Worm (Caenorhabditis elegans) whole organism, late embryonic: ENCODE results near the gene T28A11.25.

Experiments used
- C38D4.7 ChIP-seq: fragments of 200-800 bp; sonication (Bioruptor generic); optimal IDR thresholded peaks from 2 replicates; lab custom pipeline; 2018; ENCODE audit warnings: mild to moderate bottlenecking, missing genetic modification characterization, moderate library complexity, missing compliant biosample characterization
- K02D7.2 ChIP-seq: sonication (generic microtip); optimal IDR thresholded peaks from 2 replicates; lab custom pipeline; 2017; ENCODE audit warnings: mild to moderate bottlenecking, missing genetic modification characterization, missing compliant biosample characterization
- K09A11.1 ChIP-seq: sonication (generic microtip); optimal IDR thresholded peaks from 2 replicates; lab custom pipeline; 2017; ENCODE audit warnings: antibody characterized with exemption, mild to moderate bottlenecking, missing genetic modification characterization, missing compliant biosample characterization; ENCODE audit not compliant: insufficient read depth
- Y22D7AL.16 ChIP-seq: sonication (generic microtip); optimal IDR thresholded peaks from 2 replicates; lab custom pipeline; 2016; ENCODE audit warnings: missing genetic modification characterization, missing compliant biosample characterization
- ahr-1 ChIP-seq: sonication (generic microtip); optimal IDR thresholded peaks from 2 replicates; lab custom pipeline; 2016; ENCODE audit warnings: missing genetic modification characterization, missing compliant biosample characterization
- ama-1 ChIP-seq: fragments of 150-350 bp; optimal IDR thresholded peaks from 2 replicates; lab custom pipeline; 2014
- ceh-14 ChIP-seq: sonication (generic microtip); optimal IDR thresholded peaks from 2 replicates; lab custom pipeline; 2016; ENCODE audit warnings: missing genotype, missing genetic modification characterization, missing compliant biosample characterization
- ceh-18 ChIP-seq: sonication (generic microtip); optimal IDR thresholded peaks from 2 replicates; lab custom pipeline; 2016; ENCODE audit warnings: missing genetic modification characterization, missing compliant biosample characterization
- ceh-2 ChIP-seq: sonication (generic microtip); optimal IDR thresholded peaks from 2 replicates; lab custom pipeline; 2016; ENCODE audit warnings: missing genotype, missing genetic modification characterization, missing compliant biosample characterization
- ceh-22 ChIP-seq: sonication (generic microtip); optimal IDR thresholded peaks from 2 replicates; lab custom pipeline; 2017; ENCODE audit warnings: missing biosample characterization, missing genetic modification characterization
- ceh-24 ChIP-seq: sonication (generic microtip); optimal IDR thresholded peaks from 2 replicates; lab custom pipeline; 2016; ENCODE audit warnings: mild to moderate bottlenecking, missing genetic modification characterization, missing compliant biosample characterization
- ceh-30 ChIP-seq: fragments of 150-350 bp; optimal IDR thresholded peaks from 2 replicates; lab custom pipeline; 2014; ENCODE audit warnings: missing biosample characterization, missing genetic modification characterization
- ceh-34 ChIP-seq: sonication (generic microtip); optimal IDR thresholded peaks from 2 replicates; lab custom pipeline; 2016; ENCODE audit warnings: mild to moderate bottlenecking, missing genetic modification characterization, missing compliant biosample characterization
- ceh-6 ChIP-seq: fragments of 200-800 bp; sonication (Bioruptor generic); optimal IDR thresholded peaks from 2 replicates; lab custom pipeline; 2018; ENCODE audit warnings: mild to moderate bottlenecking, missing genetic modification characterization, missing compliant biosample characterization
- che-1 ChIP-seq: sonication (generic microtip); optimal IDR thresholded peaks from 2 replicates; lab custom pipeline; 2016; ENCODE audit warnings: mild to moderate bottlenecking, missing genetic modification characterization, missing compliant biosample characterization
- dmd-4 ChIP-seq: sonication (generic microtip); optimal IDR thresholded peaks from 2 replicates; lab custom pipeline; 2016; ENCODE audit warnings: borderline replicate concordance, missing genetic modification characterization, missing compliant biosample characterization
- dve-1 ChIP-seq: sonication (generic microtip); optimal IDR thresholded peaks from 2 replicates; lab custom pipeline; 2017; ENCODE audit warnings: antibody characterized with exemption, mild to moderate bottlenecking, missing genetic modification characterization, missing compliant biosample characterization
- elt-2 ChIP-seq: sonication (generic microtip); optimal IDR thresholded peaks from 2 replicates; lab custom pipeline; 2016; ENCODE audit warnings: missing genetic modification reagents, missing genetic modification characterization, missing compliant biosample characterization
- elt-4 ChIP-seq: sonication (generic microtip); optimal IDR thresholded peaks from 2 replicates; lab custom pipeline; 2016; ENCODE audit warnings: missing genetic modification characterization, missing compliant biosample characterization
- ets-4 ChIP-seq: sonication (generic microtip); optimal IDR thresholded peaks from 2 replicates; lab custom pipeline; 2016; ENCODE audit warnings: missing genetic modification characterization, missing compliant biosample characterization
- hlh-6 ChIP-seq: sonication (generic microtip); optimal IDR thresholded peaks from 2 replicates; lab custom pipeline; 2016; ENCODE audit warnings: missing genotype, missing genetic modification characterization, missing compliant biosample characterization
- lim-6 ChIP-seq: sonication (generic microtip); optimal IDR thresholded peaks from 2 replicates; lab custom pipeline; 2016; ENCODE audit warnings: missing genetic modification characterization, missing compliant biosample characterization
- mec-3 ChIP-seq: sonication (generic microtip); optimal IDR thresholded peaks from 2 replicates; lab custom pipeline; 2016; ENCODE audit warnings: borderline replicate concordance, missing genetic modification characterization, missing compliant biosample characterization
- nfya-1 ChIP-seq: sonication (generic microtip); optimal IDR thresholded peaks from 2 replicates; lab custom pipeline; 2017; ENCODE audit warnings: missing genetic modification characterization, mild to moderate bottlenecking, missing compliant biosample characterization, antibody characterized with exemption, moderate library complexity
- nhr-11 ChIP-seq: fragments of 150-350 bp; optimal IDR thresholded peaks from 2 replicates; lab custom pipeline; 2014; ENCODE audit warnings: missing biosample characterization, missing genetic modification characterization
- nhr-232 ChIP-seq: sonication (generic microtip); optimal IDR thresholded peaks from 2 replicates; lab custom pipeline; 2016; ENCODE audit warnings: missing genetic modification characterization, missing compliant biosample characterization
- odd-2 ChIP-seq: sonication (generic microtip); optimal IDR thresholded peaks from 2 replicates; lab custom pipeline; 2017; ENCODE audit warnings: antibody characterized with exemption, mild to moderate bottlenecking, missing genetic modification characterization, missing compliant biosample characterization
- pag-3 ChIP-seq: sonication (generic microtip); optimal IDR thresholded peaks from 2 replicates; lab custom pipeline; 2016; ENCODE audit warnings: missing compliant biosample characterization, missing genetic modification characterization, borderline replicate concordance
- pat-9 ChIP-seq: fragments of 200-800 bp; sonication (Bioruptor generic); optimal IDR thresholded peaks from 2 replicates; lab custom pipeline; 2018; ENCODE audit warnings: mild to moderate bottlenecking, missing genetic modification characterization, moderate library complexity, missing compliant biosample characterization
- pha-2 ChIP-seq: sonication (generic microtip); optimal IDR thresholded peaks from 2 replicates; lab custom pipeline; 2017; ENCODE audit warnings: mild to moderate bottlenecking, missing genetic modification characterization, missing compliant biosample characterization
- pqm-1 ChIP-seq: sonication (generic microtip); optimal IDR thresholded peaks from 2 replicates; lab custom pipeline; 2016; ENCODE audit warnings: missing genetic modification characterization, missing compliant biosample characterization
- pros-1 ChIP-seq: fragments of 150-350 bp; optimal IDR thresholded peaks from 2 replicates; lab custom pipeline; 2014; ENCODE audit warnings: missing biosample characterization, missing genetic modification reagents, missing genetic modification characterization
- rnt-1 ChIP-seq: sonication (generic microtip); optimal IDR thresholded peaks from 2 replicates; lab custom pipeline; 2016; ENCODE audit warnings: missing genetic modification characterization, missing compliant biosample characterization
- syd-9 ChIP-seq: sonication (generic microtip); optimal IDR thresholded peaks from 2 replicates; lab custom pipeline; 2016; ENCODE audit warnings: mild to moderate bottlenecking, missing genetic modification characterization, moderate library complexity, missing compliant biosample characterization
- unc-55 ChIP-seq: sonication (generic microtip); optimal IDR thresholded peaks from 2 replicates; lab custom pipeline; 2017; ENCODE audit warnings: missing biosample characterization, missing genetic modification reagents, missing genetic modification characterization
- unc-86 ChIP-seq: sonication (generic microtip); optimal IDR thresholded peaks from 2 replicates; lab custom pipeline; 2016; ENCODE audit warnings: missing genetic modification characterization, missing compliant biosample characterization
- ztf-16 ChIP-seq: sonication (generic microtip); optimal IDR thresholded peaks from 2 replicates; lab custom pipeline; 2017; ENCODE audit warnings: missing genetic modification characterization, missing compliant biosample characterization

T28A11.25 gene

ce11 chrV:3278101-3278639 is 3.5 kb upstream of the T28A11.25 start, which contains the start of gene fbxa-64:
TSS of gene fbxa-64 (minus strand) at chrV:3278151.
- TF ChIP-seq ceh-2 (no peak), pat-9 (tag; lab: Kevin White, UChicago) (no peak), pros-1 (tag; lab: Kevin White, UChicago) (no peak), dmd-4 (tag; lab: Kevin White, UChicago) (no peak), dve-1 (tag; lab: Kevin White, UChicago) (no peak), rnt-1 (no peak), ceh-22 (tag; lab: Kevin White, UChicago) (no peak), elt-4 (tag; lab: Kevin White, UChicago) (no peak), K02D7.2 (tag; lab: Kevin White, UChicago) (no peak), C38D4.7 (GFP tag; lab: Kevin White, UChicago) (no peak), che-1 (tag; lab: Kevin White, UChicago) (no peak), syd-9 (tag; lab: Kevin White, UChicago) (no peak), odd-2 (no peak), Y22D7AL.16 (tag; lab: Kevin White, UChicago) (no peak)

ce11 chrV:3279138-3279537 is 2.5 kb upstream of the T28A11.25 start:
- no peak for TF ChIP-seq dve-1 (tag; lab: Kevin White, UChicago)
- no peak for TF ChIP-seq hlh-6 (tag; lab: Kevin White, UChicago)
- TF ChIP-seq lim-6 (tag; lab: Kevin White, UChicago) = no peak
- TF ChIP-seq ceh-18 (tag; lab: Kevin White, UChicago) = no peak
- no peak for TF ChIP-seq pag-3 (tag; lab: Kevin White, UChicago)
- TF ChIP-seq ama-1 (lab: Kevin White, UChicago) = no peak
- no peak for TF ChIP-seq nhr-232 (tag; lab: Kevin White, UChicago)
- no peak for TF ChIP-seq K09A11.1 (tag; lab: Kevin White, UChicago)
- no peak for TF ChIP-seq nfya-1 (tag; lab: Kevin White, UChicago)
- TF ChIP-seq ceh-30 (tag; lab: Kevin White, UChicago) = no peak
- no peak for TF ChIP-seq ceh-34 (tag; lab: Kevin White, UChicago)
- no peak for TF ChIP-seq pqm-1 (tag; lab: Kevin White, UChicago)
- no peak for TF ChIP-seq ceh-24 (tag; lab: Kevin White, UChicago)
- no peak for TF ChIP-seq ceh-14
- no peak for TF ChIP-seq unc-86 (tag; lab: Kevin White, UChicago)
- no peak for TF ChIP-seq elt-4 (tag; lab: Kevin White, UChicago)
- TF ChIP-seq pros-1 (tag; lab: Kevin White, UChicago) = no peak
- TF ChIP-seq ets-4 (tag; lab: Kevin White, UChicago) = no peak
- no peak for TF ChIP-seq ahr-1 (tag; lab: Kevin White, UChicago)

- TF ChIP-seq che-1 (tag; lab: Kevin White, UChicago) = no peak
- TF ChIP-seq unc-55 (GFP tag; lab: Kevin White, UChicago) = no peak
- TF ChIP-seq odd-2 = no peak
- no peak for TF ChIP-seq pha-2 (tag; lab: Kevin White, UChicago)
- TF ChIP-seq dve-1 (tag; lab: Kevin White, UChicago) = no peak
- TF ChIP-seq elt-4 (tag; lab: Kevin White, UChicago) = no peak
- TF ChIP-seq ama-1 (lab: Kevin White, UChicago) = no peak
- TF ChIP-seq elt-2 (tag; lab: Kevin White, UChicago) = no peak
- TF ChIP-seq ceh-34 (tag; lab: Kevin White, UChicago) = no peak
- TF ChIP-seq nhr-11 = no peak
- no peak for TF ChIP-seq mec-3 (tag; lab: Kevin White, UChicago)
- TF ChIP-seq ztf-16 = no peak
- no peak for TF ChIP-seq ceh-6 (GFP tag; lab: Kevin White, UChicago)
- TF ChIP-seq rnt-1 = no peak
- TF ChIP-seq ceh-22 (tag; lab: Kevin White, UChicago) = no peak
These were observed 1.6 kb upstream of the T28A11.25 start, which contains the start of gene T28A11.2 for ce11 chrV:3280009-3280408. TSS of gene T28A11.2 (plus strand) at chrV:3280379.
